Worm (Caenorhabditis elegans) whole organism, midembryonic: ENCODE results near the gene acdh-6.

ENCODE experiments used
- T22C8.4 ChIP-seq: fragments of 200-800 bp; sonication (Bioruptor generic); IDR thresholded peaks from 2 replicates; pipeline ENCODE4 v1.3.6; 2022; ENCODE audit warnings: missing genetic modification characterization, missing compliant biosample characterization
- cog-1 ChIP-seq: sonication (generic microtip); optimal IDR thresholded peaks from 2 replicates; lab custom pipeline; 2016; ENCODE audit warnings: missing genetic modification characterization, missing compliant biosample characterization
- flt-1 ChIP-seq: fragments of 200-800 bp; sonication (Bioruptor generic); IDR thresholded peaks from 2 replicates; pipeline ENCODE4 v1.3.6; 2022; ENCODE audit warnings: missing genetic modification characterization, missing compliant biosample characterization
- klf-2 ChIP-seq: fragments of 200-800 bp; sonication (Bioruptor generic); conservative IDR thresholded peaks from 2 replicates; pipeline ENCODE4 v1.3.6; 2022; ENCODE audit warnings: missing genetic modification reagents, missing genetic modification characterization, missing compliant biosample characterization
- med-1 ChIP-seq: sonication (generic microtip); optimal IDR thresholded peaks from 2 replicates; lab custom pipeline; 2017; ENCODE audit warnings: missing genetic modification characterization, mild to moderate bottlenecking, missing compliant biosample characterization, antibody characterized with exemption, missing genetic modification reagents; ENCODE audit not compliant: insufficient read depth
- ref-1 ChIP-seq: fragments of 200-800 bp; sonication (Bioruptor generic); conservative IDR thresholded peaks from 2 replicates; pipeline ENCODE4 v1.3.6; 2022; ENCODE audit warnings: missing genetic modification reagents, missing genetic modification characterization, missing compliant biosample characterization
- tab-1 ChIP-seq: fragments of 200-800 bp; sonication (Bioruptor generic); IDR thresholded peaks from 2 replicates; pipeline ENCODE4 v1.3.6; 2022; ENCODE audit warnings: missing genetic modification characterization, missing compliant biosample characterization
- ztf-23 ChIP-seq: fragments of 200-800 bp; sonication (Bioruptor generic); IDR thresholded peaks from 2 replicates; pipeline ENCODE4 v1.3.6; 2022; ENCODE audit warnings: missing genetic modification reagents, missing genetic modification characterization, missing compliant biosample characterization
- ztf-29 ChIP-seq: fragments of 200-800 bp; sonication (Bioruptor generic); IDR thresholded peaks from 2 replicates; pipeline ENCODE4 v1.3.6; 2022; ENCODE audit warnings: missing genetic modification reagents, missing genetic modification characterization, missing compliant biosample characterization

acdh-6 gene

ce11 chrIII:8560836-8561235 is at the start of gene acdh-6:
Gene acdh-6 (plus strand): TSS chrIII:8561136.
- TF ChIP-seq tab-1: no peak
- TF ChIP-seq ztf-23 (GFP tag; lab: Robert Waterston, UW): no peak
- TF ChIP-seq cog-1: no peak
- no peak for TF ChIP-seq flt-1 (GFP tag; lab: Robert Waterston, UW)
- no peak for TF ChIP-seq ztf-29 (GFP tag; lab: Robert Waterston, UW)
- no peak for TF ChIP-seq T22C8.4 (GFP tag; lab: Robert Waterston, UW)
- TF ChIP-seq ref-1: no peak
- no peak for TF ChIP-seq klf-2 (GFP tag; lab: Robert Waterston, UW)
- no peak for TF ChIP-seq med-1 (GFP tag; lab: Kevin White, UChicago)

- TF ChIP-seq T22C8.4 (GFP tag; lab: Robert Waterston, UW): no peak
- TF ChIP-seq cog-1: no peak
- TF ChIP-seq ztf-29 (GFP tag; lab: Robert Waterston, UW): no peak
- no peak for TF ChIP-seq tab-1
- TF ChIP-seq ztf-23 (GFP tag; lab: Robert Waterston, UW): no peak
- TF ChIP-seq med-1 (GFP tag; lab: Kevin White, UChicago): no peak
- TF ChIP-seq klf-2 (GFP tag; lab: Robert Waterston, UW): no peak
- no peak for TF ChIP-seq ref-1
- no peak for TF ChIP-seq flt-1 (GFP tag; lab: Robert Waterston, UW)
Observed at ce11 chrIII:8511711-8512110, 49.2 kb upstream of the acdh-6 start.

- TF ChIP-seq flt-1 (GFP tag; lab: Robert Waterston, UW) (no peak), med-1 (GFP tag; lab: Kevin White, UChicago) (no peak), cog-1 (no peak), tab-1 (no peak), ztf-29 (GFP tag; lab: Robert Waterston, UW) (no peak), klf-2 (GFP tag; lab: Robert Waterston, UW) (no peak), ztf-23 (GFP tag; lab: Robert Waterston, UW) (no peak), T22C8.4 (GFP tag; lab: Robert Waterston, UW) (no peak), ref-1 (no peak)
Observed at ce11 chrIII:8512279-8512942, 48.5 kb upstream of the acdh-6 start.

ce11 chrIII:8518990-8519389 is 41.9 kb upstream of the acdh-6 start:
- TF ChIP-seq ztf-23 (GFP tag; lab: Robert Waterston, UW) (no peak), T22C8.4 (GFP tag; lab: Robert Waterston, UW) (no peak), ztf-29 (GFP tag; lab: Robert Waterston, UW) (no peak), med-1 (GFP tag; lab: Kevin White, UChicago) (no peak), flt-1 (GFP tag; lab: Robert Waterston, UW) (no peak)

- TF ChIP-seq ztf-29 (GFP tag; lab: Robert Waterston, UW) (no peak), klf-2 (GFP tag; lab: Robert Waterston, UW) (no peak)
Observed at ce11 chrIII:8519886-8520285, 41.0 kb upstream of the acdh-6 start, which contains the start of gene ZC21.8. Gene ZC21.8 (minus strand): TSS chrIII:8519986.

ce11 chrIII:8520589-8520988 is 40.3 kb upstream of the acdh-6 start:
- no peak for TF ChIP-seq med-1 (GFP tag; lab: Kevin White, UChicago)
- no peak for TF ChIP-seq T22C8.4 (GFP tag; lab: Robert Waterston, UW)
- TF ChIP-seq cog-1: no peak
- no peak for TF ChIP-seq flt-1 (GFP tag; lab: Robert Waterston, UW)
- TF ChIP-seq tab-1: no peak
- no peak for TF ChIP-seq klf-2 (GFP tag; lab: Robert Waterston, UW)
- no peak for TF ChIP-seq ref-1
- TF ChIP-seq ztf-29 (GFP tag; lab: Robert Waterston, UW): no peak
- no peak for TF ChIP-seq ztf-23 (GFP tag; lab: Robert Waterston, UW)

- TF ChIP-seq klf-2 (GFP tag; lab: Robert Waterston, UW) (no peak), flt-1 (GFP tag; lab: Robert Waterston, UW) (no peak), T22C8.4 (GFP tag; lab: Robert Waterston, UW) (no peak), ztf-23 (GFP tag; lab: Robert Waterston, UW) (no peak), ztf-29 (GFP tag; lab: Robert Waterston, UW) (no peak), ref-1 (no peak), med-1 (GFP tag; lab: Kevin White, UChicago) (no peak), tab-1 (no peak), cog-1 (no peak)
Observed at ce11 chrIII:8521654-8522392, 39.1 kb upstream of the acdh-6 start.

- no peak for TF ChIP-seq T22C8.4 (GFP tag; lab: Robert Waterston, UW)
- no peak for TF ChIP-seq ref-1
- no peak for TF ChIP-seq ztf-29 (GFP tag; lab: Robert Waterston, UW)
- TF ChIP-seq med-1 (GFP tag; lab: Kevin White, UChicago): no peak
- TF ChIP-seq tab-1: no peak
- TF ChIP-seq klf-2 (GFP tag; lab: Robert Waterston, UW): no peak
- no peak for TF ChIP-seq cog-1
- no peak for TF ChIP-seq flt-1 (GFP tag; lab: Robert Waterston, UW)
Observed at ce11 chrIII:8524773-8525172, 36.2 kb upstream of the acdh-6 start, which contains the start of gene idpp-15. Gene idpp-15 (plus strand): TSS chrIII:8525073.

- no peak for TF ChIP-seq ztf-23 (GFP tag; lab: Robert Waterston, UW)
- TF ChIP-seq flt-1 (GFP tag; lab: Robert Waterston, UW): no peak
- TF ChIP-seq klf-2 (GFP tag; lab: Robert Waterston, UW): 0 out of 2 replicates have a peak, but pooled peaks have one; percentile 48
- TF ChIP-seq T22C8.4 (GFP tag; lab: Robert Waterston, UW): no peak
- 0 out of 2 replicates have a peak, but pooled peaks have one; percentile 46 for TF ChIP-seq tab-1
- no peak for TF ChIP-seq ztf-29 (GFP tag; lab: Robert Waterston, UW)
- TF ChIP-seq cog-1: no peak
Observed at ce11 chrIII:8529002-8529401, 31.9 kb upstream of the acdh-6 start.
